Worm (Caenorhabditis elegans): Measurements from ENCODE around the gene T09D3.3.

ce11 chrV:5330967-5331366 is 18.4 kb downstream of the T09D3.3 start, which contains the start of gene srg-26:
- TF ChIP-seq ama-1 (optimal IDR thresholded peaks at IDR 0.05) (no peak), F13C5.2 (tag; optimal IDR thresholded peaks at IDR 0.05) (no peak), flt-1 (GFP tag; IDR thresholded peaks at IDR 0.05) (no peak), tbx-11 (GFP tag; IDR thresholded peaks at IDR 0.05) (no peak), ets-7 (tag; optimal IDR thresholded peaks at IDR 0.05) (no peak), B0310.2 (tag; optimal IDR thresholded peaks at IDR 0.05) (no peak), ceh-36 (tag; optimal IDR thresholded peaks at IDR 0.05) (no peak), ceh-13 (GFP tag; optimal IDR thresholded peaks at IDR 0.05) (no peak), tra-4 (tag; optimal IDR thresholded peaks at IDR 0.05) (no peak), sea-1 (GFP tag; conservative IDR thresholded peaks at IDR 0.05) (no peak), scrt-1 (GFP tag; IDR thresholded peaks at IDR 0.05) (no peak), aly-1 (tag; optimal IDR thresholded peaks at IDR 0.05) (no peak), pes-1 (GFP tag; IDR thresholded peaks at IDR 0.05) (no peak)
